Worm (Caenorhabditis elegans): ENCODE measurements around the gene C35A5.8.

DNA sequence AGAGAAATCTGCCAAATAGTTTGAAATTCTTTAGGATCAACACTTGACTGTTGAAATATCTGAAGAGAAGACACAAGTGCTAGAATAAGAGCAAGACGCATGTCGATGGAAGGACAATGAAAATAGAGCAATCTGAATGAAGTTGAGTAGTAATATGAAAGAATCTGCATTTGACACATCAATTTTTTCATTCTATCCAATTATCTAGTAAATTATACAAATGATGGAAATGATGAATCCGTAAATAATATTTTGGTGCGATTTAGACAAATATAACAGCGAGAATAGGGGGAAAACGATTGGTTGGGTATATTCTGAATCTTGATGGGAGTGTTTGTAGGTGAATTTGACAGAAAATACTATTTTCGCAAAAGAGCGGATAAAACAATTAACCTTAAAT is 7.0 kb upstream of the C35A5.8 start, which contains the start of gene txt-10:
- no peak for TF ChIP-seq flt-1 (GFP tag; IDR thresholded peaks at IDR 0.05)
- no peak for TF ChIP-seq ztf-23 (GFP tag; IDR thresholded peaks at IDR 0.05)

Measured in whole organism, midembryonic.